Fruit fly (Drosophila melanogaster) whole organism, embryonic: Measurements from ENCODE around the gene cyr.

Experiments
- ATbp ChIP-seq: fragments of 200-800 bp; sonication (Bioruptor generic); optimal IDR thresholded peaks from 2 replicates; lab custom pipeline; 2017; ENCODE audit warnings: missing biosample characterization, mild to moderate bottlenecking, missing genetic modification characterization, missing genetic modification reagents
- Asciz ChIP-seq: fragments of 200-800 bp; sonication (Bioruptor generic); optimal IDR thresholded peaks from 2 replicates; lab custom pipeline; 2017; ENCODE audit warnings: missing biosample characterization, mild to moderate bottlenecking, missing genetic modification characterization, missing genetic modification reagents
- CG11085 ChIP-seq: fragments of 200-800 bp; sonication (Bioruptor generic); IDR thresholded peaks from 2 replicates; pipeline ENCODE4 v1.3.6; 2022; ENCODE audit warnings: missing biosample characterization, missing genetic modification characterization
- CG13424 ChIP-seq: fragments of 200-800 bp; sonication (Bioruptor generic); optimal IDR thresholded peaks from 2 replicates; lab custom pipeline; 2019; ENCODE audit warnings: missing biosample characterization, mild to moderate bottlenecking, missing genetic modification characterization, moderate library complexity
- CG13775 ChIP-seq: fragments of 200-800 bp; sonication (Bioruptor generic); optimal IDR thresholded peaks from 3 replicates; lab custom pipeline; 2017; ENCODE audit warnings: missing biosample characterization, mild to moderate bottlenecking, missing genetic modification characterization
- CG16863 ChIP-seq: fragments of 200-800 bp; sonication (Bioruptor generic); optimal IDR thresholded peaks from 3 replicates; lab custom pipeline; 2016; ENCODE audit warnings: missing biosample characterization, missing genetic modification characterization
- CG17186 ChIP-seq: fragments of 200-800 bp; sonication (Bioruptor generic); optimal IDR thresholded peaks from 3 replicates; lab custom pipeline; 2017; ENCODE audit warnings: missing biosample characterization, missing genetic modification reagents, missing genetic modification characterization
- CG18011 ChIP-seq: fragments of 200-800 bp; sonication (Bioruptor generic); optimal IDR thresholded peaks from 2 replicates; lab custom pipeline; 2017; ENCODE audit warnings: missing biosample characterization, missing genetic modification characterization, mild to moderate bottlenecking, moderate library complexity, missing genotype
- CG2116 ChIP-seq: fragments of 200-800 bp; sonication (Bioruptor generic); optimal IDR thresholded peaks from 3 replicates; lab custom pipeline; 2018; ENCODE audit warnings: missing biosample characterization, mild to moderate bottlenecking, missing genetic modification characterization
- CG42726 ChIP-seq: fragments of 200-800 bp; sonication (Bioruptor generic); IDR thresholded peaks from 2 replicates; pipeline ENCODE4 v1.3.6; 2022; ENCODE audit warnings: missing biosample characterization, missing genetic modification characterization; ENCODE audit not compliant: partially characterized antibody
- CG4282 ChIP-seq: fragments of 200-800 bp; sonication (Bioruptor generic); optimal IDR thresholded peaks from 2 replicates; lab custom pipeline; 2016; ENCODE audit warnings: missing biosample characterization, missing genetic modification characterization
- CG4328 ChIP-seq: fragments of 200-800 bp; sonication (Bioruptor generic); optimal IDR thresholded peaks from 3 replicates; lab custom pipeline; 2017; ENCODE audit warnings: missing biosample characterization, missing genetic modification reagents, missing genetic modification characterization
- CG4617 ChIP-seq: fragments of 200-800 bp; sonication (Bioruptor generic); optimal IDR thresholded peaks from 3 replicates; lab custom pipeline; 2016; ENCODE audit warnings: missing biosample characterization, missing genetic modification characterization, borderline replicate concordance
- CG7357 ChIP-seq: fragments of 200-800 bp; sonication (Bioruptor generic); IDR thresholded peaks from 3 replicates; pipeline ENCODE4 v1.3.6; 2022; ENCODE audit warnings: missing biosample characterization, missing genetic modification characterization
- CG8944 ChIP-seq: fragments of 200-800 bp; sonication (Bioruptor generic); optimal IDR thresholded peaks from 3 replicates; lab custom pipeline; 2016; ENCODE audit warnings: missing biosample characterization, missing genetic modification characterization
- CG9817 ChIP-seq: fragments of 200-800 bp; sonication (Bioruptor generic); optimal IDR thresholded peaks from 2 replicates; lab custom pipeline; 2018; ENCODE audit warnings: missing biosample characterization, mild to moderate bottlenecking, missing genetic modification characterization, moderate library complexity
- CTCF ChIP-seq: fragments of 200-800 bp; sonication (Bioruptor generic); optimal IDR thresholded peaks from 2 replicates; lab custom pipeline; 2017; ENCODE audit warnings: missing biosample characterization, mild to moderate bottlenecking, missing genetic modification characterization, moderate library complexity
- Camta ChIP-seq: fragments of 200-800 bp; sonication (Bioruptor generic); optimal IDR thresholded peaks from 2 replicates; lab custom pipeline; 2016; ENCODE audit warnings: missing biosample characterization, missing genetic modification characterization
- CoRest ChIP-seq: fragments of 200-800 bp; sonication (Bioruptor generic); optimal IDR thresholded peaks from 3 replicates; lab custom pipeline; 2018; ENCODE audit warnings: missing biosample characterization, mild to moderate bottlenecking, missing genetic modification characterization, moderate library complexity
- D19A ChIP-seq: fragments of 200-800 bp; optimal IDR thresholded peaks from 3 replicates; lab custom pipeline; 2019; ENCODE audit warnings: missing biosample characterization, mild to moderate bottlenecking, missing genetic modification characterization, moderate library complexity
- H2.0 ChIP-seq: fragments of 200-800 bp; sonication (Bioruptor generic); IDR thresholded peaks from 2 replicates; pipeline ENCODE4 v1.3.6; 2022; ENCODE audit warnings: missing biosample characterization, missing genetic modification characterization
- HLHmδ ChIP-seq: fragments of 200-800 bp; sonication (Bioruptor generic); optimal IDR thresholded peaks from 2 replicates; lab custom pipeline; 2018; ENCODE audit warnings: missing biosample characterization, mild to moderate bottlenecking, missing genetic modification characterization, moderate library complexity
- Oaz ChIP-seq: fragments of 200-800 bp; sonication (Bioruptor generic); IDR thresholded peaks from 2 replicates; pipeline ENCODE4 v1.3.6; 2022; ENCODE audit warnings: missing biosample characterization, missing genetic modification characterization
- Oli ChIP-seq: fragments of 200-800 bp; sonication (Bioruptor generic); optimal IDR thresholded peaks from 2 replicates; lab custom pipeline; 2018; ENCODE audit warnings: missing biosample characterization, mild to moderate bottlenecking, missing genetic modification characterization, moderate library complexity
- Poxn ChIP-seq: fragments of 200-800 bp; sonication (Bioruptor generic); IDR thresholded peaks from 2 replicates; pipeline ENCODE4 v1.3.6; 2022; ENCODE audit warnings: missing biosample characterization, missing genetic modification characterization
- Ptx1 ChIP-seq: fragments of 200-800 bp; sonication (Bioruptor generic); IDR thresholded peaks from 2 replicates; pipeline ENCODE4 v1.3.6; 2022; ENCODE audit warnings: missing biosample characterization, missing genetic modification characterization
- Xrp1 ChIP-seq: fragments of 200-800 bp; sonication (Bioruptor generic); IDR thresholded peaks from 2 replicates; pipeline ENCODE4 v1.3.6; 2022; ENCODE audit warnings: missing biosample characterization, missing genetic modification characterization
- abd-A ChIP-seq: fragments of 200-800 bp; sonication (Bioruptor generic); optimal IDR thresholded peaks from 3 replicates; lab custom pipeline; 2019; ENCODE audit warnings: missing biosample characterization, mild to moderate bottlenecking, missing genetic modification characterization, moderate library complexity
- cg ChIP-seq: fragments of 200-800 bp; sonication (Bioruptor generic); optimal IDR thresholded peaks from 3 replicates; lab custom pipeline; 2019; ENCODE audit warnings: missing biosample characterization, mild to moderate bottlenecking, missing genetic modification characterization, moderate library complexity
- dm ChIP-seq: fragments of 200-800 bp; sonication (Bioruptor generic); optimal IDR thresholded peaks from 3 replicates; lab custom pipeline; 2016; ENCODE audit warnings: missing biosample characterization, missing genetic modification characterization
- dmrt11E ChIP-seq: fragments of 200-800 bp; sonication (Bioruptor generic); optimal IDR thresholded peaks from 3 replicates; lab custom pipeline; 2018; ENCODE audit warnings: missing biosample characterization, mild to moderate bottlenecking, missing genetic modification characterization, moderate library complexity
- dysf ChIP-seq: fragments of 200-800 bp; sonication (Bioruptor generic); IDR thresholded peaks from 3 replicates; pipeline ENCODE4 v1.3.6; 2022; ENCODE audit warnings: missing biosample characterization, missing genetic modification characterization
- eyg ChIP-seq: fragments of 200-800 bp; sonication (Bioruptor generic); optimal IDR thresholded peaks from 3 replicates; lab custom pipeline; 2016; ENCODE audit warnings: missing biosample characterization, missing genetic modification characterization
- fd102C ChIP-seq: fragments of 200-800 bp; sonication (Bioruptor generic); optimal IDR thresholded peaks from 2 replicates; lab custom pipeline; 2018; ENCODE audit warnings: missing biosample characterization, mild to moderate bottlenecking, missing genetic modification characterization, moderate library complexity
- gcm ChIP-seq: fragments of 200-800 bp; sonication (Bioruptor generic); optimal IDR thresholded peaks from 2 replicates; lab custom pipeline; 2019; ENCODE audit warnings: missing biosample characterization, mild to moderate bottlenecking, missing genetic modification characterization, moderate library complexity
- gcm2 ChIP-seq: fragments of 200-800 bp; sonication (Bioruptor generic); optimal IDR thresholded peaks from 2 replicates; lab custom pipeline; 2016; ENCODE audit warnings: missing biosample characterization, missing genetic modification characterization
- hb ChIP-seq: fragments of 200-800 bp; sonication (Bioruptor generic); IDR thresholded peaks from 3 replicates; pipeline ENCODE4 v1.3.6; 2022; ENCODE audit warnings: missing biosample characterization, missing genetic modification characterization; ENCODE audit not compliant: partially characterized antibody
- hkb ChIP-seq, 2 experiments: fragments of 200-800 bp in 1 of 2; fragments of >200 bp in 1 of 2; sonication (Bioruptor generic) in 1 of 2; IDR thresholded peaks in 1 of 2; optimal IDR thresholded peaks in 1 of 2; 2 replicates each; pipeline versions ENCODE4 v1.3.6 to Lab custom; 2017 to 2022; ENCODE audit warnings: missing biosample characterization in 1 of 2, missing genetic modification characterization in 1 of 2
- inv ChIP-seq: fragments of 200-800 bp; sonication (Bioruptor generic); IDR thresholded peaks from 2 replicates; pipeline ENCODE4 v1.3.6; 2022; ENCODE audit warnings: missing biosample characterization, missing genetic modification characterization; ENCODE audit not compliant: partially characterized antibody
- jumu ChIP-seq: fragments of 200-800 bp; sonication (Bioruptor generic); optimal IDR thresholded peaks from 3 replicates; lab custom pipeline; 2016; ENCODE audit warnings: missing biosample characterization, missing genetic modification characterization
- kni ChIP-seq: fragments of 200-800 bp; sonication (Bioruptor generic); optimal IDR thresholded peaks from 3 replicates; lab custom pipeline; 2017; ENCODE audit warnings: mild to moderate bottlenecking, missing biosample characterization, missing genetic modification reagents, missing genetic modification characterization
- p53 ChIP-seq: fragments of 200-800 bp; sonication (Bioruptor generic); optimal IDR thresholded peaks from 2 replicates; lab custom pipeline; 2016; ENCODE audit warnings: missing biosample characterization, missing genetic modification characterization
- pfk ChIP-seq: fragments of 200-800 bp; sonication (Bioruptor generic); optimal IDR thresholded peaks from 2 replicates; lab custom pipeline; 2018; ENCODE audit warnings: missing biosample characterization, mild to moderate bottlenecking, missing genetic modification characterization, moderate library complexity
- phol ChIP-seq: fragments of 200-800 bp; sonication (Bioruptor generic); optimal IDR thresholded peaks from 3 replicates; lab custom pipeline; 2018; ENCODE audit warnings: missing biosample characterization, mild to moderate bottlenecking, missing genetic modification characterization, moderate library complexity
- psq ChIP-seq: fragments of 200-800 bp; sonication (Bioruptor generic); optimal IDR thresholded peaks from 2 replicates; lab custom pipeline; 2017; ENCODE audit warnings: missing biosample characterization, missing genetic modification characterization
- row ChIP-seq: fragments of 200-800 bp; sonication (Bioruptor generic); IDR thresholded peaks from 3 replicates; pipeline ENCODE4 v1.3.6; 2022; ENCODE audit warnings: missing biosample characterization, missing genetic modification characterization
- slbo ChIP-seq: fragments of 200-800 bp; sonication (Bioruptor generic); IDR thresholded peaks from 2 replicates; pipeline ENCODE4 v1.3.6; 2022; ENCODE audit warnings: missing biosample characterization, missing genetic modification characterization
- sug ChIP-seq: fragments of 200-800 bp; optimal IDR thresholded peaks from 2 replicates; lab custom pipeline; 2019; ENCODE audit warnings: missing biosample characterization, mild to moderate bottlenecking, missing genetic modification characterization, moderate library complexity
- ttk ChIP-seq: fragments of 200-800 bp; sonication (Bioruptor generic); IDR thresholded peaks from 2 replicates; pipeline ENCODE4 v2.1.2; 2022; ENCODE audit warnings: missing biosample characterization, missing genetic modification characterization
- vvl ChIP-seq: fragments of 200-800 bp; sonication (Bioruptor generic); IDR thresholded peaks from 2 replicates; pipeline ENCODE4 v1.3.6; 2022; ENCODE audit warnings: missing biosample characterization, missing genetic modification characterization
- wor ChIP-seq: fragments of 200-800 bp; sonication (Bioruptor generic); IDR thresholded peaks from 2 replicates; pipeline ENCODE4 v1.3.6; 2022; ENCODE audit warnings: missing biosample characterization, missing genetic modification characterization

cyr gene

dm6 chrX:8143537-8143936, 8.0 kb upstream of the cyr start, which contains the start of gene CG17982 (continued):
- TF ChIP-seq Ptx1 (GFP tag; lab: Robert Waterston, UW) (peak; percentile 82), CoRest (tag; lab: Kevin White, UChicago) (peak; percentile 86), ATbp (GFP tag; lab: Kevin White, UChicago) (peak; percentile 79), pfk (GFP tag; lab: Kevin White, UChicago) (peak; percentile 27), CG2116 (GFP tag; lab: Kevin White, UChicago) (peak; percentile 71), gcm2 (GFP tag; lab: Kevin White, UChicago) (no peak), CG17186 (GFP tag; lab: Kevin White, UChicago) (peak; percentile 46), CG7357 (peak; percentile 53; the same call in 1 of the 3 replicates), ttk (peak; percentile 68), jumu (peak; percentile 77), Oli (tag; lab: Kevin White, UChicago) (peak; percentile 73), CG4282 (GFP tag; lab: Kevin White, UChicago) (peak; percentile 69), wor (GFP tag; lab: Robert Waterston, UW) (peak; percentile 46), slbo (GFP tag; lab: Robert Waterston, UW) (peak; percentile 88), Camta (GFP tag; lab: Kevin White, UChicago) (peak; percentile 78), hkb (optimal IDR thresholded peaks at IDR 0.05; lab: Kevin White, UChicago) (no peak), hkb (GFP tag; IDR thresholded peaks at IDR 0.05; lab: Robert Waterston, UW) (peak; percentile 88), CG16863 (GFP tag; lab: Kevin White, UChicago) (peak; percentile 80), CG4617 (GFP tag; lab: Kevin White, UChicago) (peak; percentile 61), abd-A (tag; lab: Kevin White, UChicago) (no peak), dmrt11E (tag; lab: Kevin White, UChicago) (peak; percentile 80), CG18011 (GFP tag; lab: Kevin White, UChicago) (peak; percentile 73), CG13424 (tag; lab: Kevin White, UChicago) (peak; percentile 89), Oaz (GFP tag; lab: Robert Waterston, UW) (peak; percentile 53; the same call in 1 of the 2 replicates), gcm (GFP tag; lab: Kevin White, UChicago) (peak; percentile 83), CG8944 (GFP tag; lab: Kevin White, UChicago) (peak; percentile 77), kni (GFP tag; lab: Kevin White, UChicago) (peak; percentile 75), HLHmδ (GFP tag; lab: Kevin White, UChicago) (no peak), Poxn (GFP tag; lab: Robert Waterston, UW) (no peak), CG11085 (GFP tag; lab: Robert Waterston, UW) (peak; percentile 64), sug (tag; lab: Kevin White, UChicago) (peak; percentile 87), cg (GFP tag; lab: Kevin White, UChicago) (no peak), D19A (tag; lab: Kevin White, UChicago) (peak; percentile 77), p53 (GFP tag; lab: Kevin White, UChicago) (peak; percentile 72), inv (GFP tag; lab: Robert Waterston, UW) (no peak), eyg (peak; percentile 81), CTCF (GFP tag; lab: Kevin White, UChicago) (peak; percentile 17), Xrp1 (GFP tag; lab: Robert Waterston, UW) (peak; percentile 85), H2.0 (peak; percentile 79), Asciz (GFP tag; lab: Kevin White, UChicago) (no peak), CG42726 (no peak), CG13775 (peak; percentile 78), phol (tag; lab: Kevin White, UChicago) (peak; percentile 86), CG4328 (peak; percentile 80), vvl (peak; percentile 87), dysf (GFP tag; lab: Robert Waterston, UW) (peak; percentile 81), dm (peak; percentile 61), fd102C (GFP tag; lab: Kevin White, UChicago) (no peak), row (GFP tag; lab: Robert Waterston, UW) (peak; percentile 90), hb (GFP tag; lab: Robert Waterston, UW) (no peak), psq (GFP tag; lab: Kevin White, UChicago) (peak; percentile 94), CG9817 (tag; lab: Kevin White, UChicago) (peak; percentile 89)
